Worm (Caenorhabditis elegans): ENCODE results near the gene scl-21.

ce11 chrV:19533010-19533409, 37.5 kb upstream of the scl-21 start, which contains the start of gene Y43F8B.2:
- TF ChIP-seq nhr-28 (tag; optimal IDR thresholded peaks at IDR 0.05) (no peak), lin-1 (GFP tag; IDR thresholded peaks at IDR 0.05) (no peak), spr-3 (GFP tag; optimal IDR thresholded peaks at IDR 0.05) (no peak), nhr-77 (tag; optimal IDR thresholded peaks at IDR 0.05) (no peak), nhr-11 (tag; optimal IDR thresholded peaks at IDR 0.05) (no peak), ama-1 (optimal IDR thresholded peaks at IDR 0.05) (no peak), T26A8.4 (GFP tag; IDR thresholded peaks at IDR 0.05) (no peak), aha-1 (tag) (no peak), nhr-76 (tag; optimal IDR thresholded peaks at IDR 0.05) (no peak), ztf-11 (tag; optimal IDR thresholded peaks at IDR 0.05) (no peak), egl-27 (tag; optimal IDR thresholded peaks at IDR 0.05) (no peak)
